Worm (Caenorhabditis elegans): Measurements from ENCODE around the gene F54C9.3.

DNA sequence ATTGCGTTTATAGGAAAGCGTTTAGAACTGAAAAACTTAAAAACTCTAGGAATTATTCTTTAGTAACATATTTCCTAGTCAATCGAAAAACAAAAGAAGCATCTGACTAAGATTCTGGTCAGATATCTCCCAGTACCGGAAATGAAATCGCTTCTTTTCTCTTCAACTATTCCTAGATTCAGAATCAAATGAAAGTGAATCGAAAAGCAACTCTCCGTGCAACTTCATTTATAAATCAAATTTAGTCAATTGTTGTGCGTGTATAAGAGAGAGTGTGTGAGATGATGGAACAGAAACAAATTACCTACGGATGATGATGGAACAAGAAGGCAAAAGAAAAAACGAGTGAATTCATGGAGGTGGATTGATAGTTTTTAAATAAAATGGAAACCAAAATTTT, 7.5 kb downstream of the F54C9.3 start:
- TF ChIP-seq elt-2 (tag; optimal IDR thresholded peaks at IDR 0.05) (no peak), nhr-67 (tag; optimal IDR thresholded peaks at IDR 0.05) (no peak), ama-1 (optimal IDR thresholded peaks at IDR 0.05) (no peak), aly-2 (tag; optimal IDR thresholded peaks at IDR 0.05) (no peak), lin-39 (tag; optimal IDR thresholded peaks at IDR 0.05) (no peak), snpc-4 (tag; optimal IDR thresholded peaks at IDR 0.05) (no peak), unc-62 (GFP tag; optimal IDR thresholded peaks at IDR 0.05) (no peak), fkh-10 (GFP tag; optimal IDR thresholded peaks at IDR 0.05) (peak; percentile 98), pha-4 (tag; optimal IDR thresholded peaks at IDR 0.05) (no peak), nhr-28 (tag; optimal IDR thresholded peaks at IDR 0.05) (no peak)
